Worm (Caenorhabditis elegans): ENCODE data around the gene C48A7.16.

DNA sequence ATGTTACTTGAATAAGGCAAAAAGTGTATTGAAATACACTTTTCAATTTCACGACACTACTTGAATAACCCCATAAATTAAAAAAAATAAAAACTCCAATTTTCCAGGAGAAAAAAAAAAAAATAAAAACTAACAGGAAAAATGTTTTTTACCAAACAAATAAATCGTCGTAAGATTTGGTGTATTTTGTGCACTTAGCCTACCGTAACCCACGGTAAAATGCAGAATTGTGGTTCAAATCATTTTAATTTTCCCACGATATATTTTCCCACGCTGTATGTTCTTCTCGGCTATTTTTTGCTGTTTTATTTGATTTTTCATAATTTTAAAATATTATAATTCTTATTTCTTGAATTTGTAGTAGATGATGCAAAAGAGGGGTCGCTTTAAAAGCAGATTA, 15.6 kb upstream of the C48A7.16 start:
- TF ChIP-seq ceh-22 (tag; optimal IDR thresholded peaks at IDR 0.05) = no peak
- no peak for TF ChIP-seq ceh-9 (tag; optimal IDR thresholded peaks at IDR 0.05)
- TF ChIP-seq dve-1 (tag; optimal IDR thresholded peaks at IDR 0.05) = no peak
- no peak for TF ChIP-seq elt-2 (tag; optimal IDR thresholded peaks at IDR 0.05)
- no peak for TF ChIP-seq nhr-11 (tag; optimal IDR thresholded peaks at IDR 0.05)
- no peak for TF ChIP-seq sox-2 (GFP tag; IDR thresholded peaks at IDR 0.05)

Measured in whole organism, late embryonic.